Worm (Caenorhabditis elegans): ENCODE measurements around the gene wdr-46.

DNA sequence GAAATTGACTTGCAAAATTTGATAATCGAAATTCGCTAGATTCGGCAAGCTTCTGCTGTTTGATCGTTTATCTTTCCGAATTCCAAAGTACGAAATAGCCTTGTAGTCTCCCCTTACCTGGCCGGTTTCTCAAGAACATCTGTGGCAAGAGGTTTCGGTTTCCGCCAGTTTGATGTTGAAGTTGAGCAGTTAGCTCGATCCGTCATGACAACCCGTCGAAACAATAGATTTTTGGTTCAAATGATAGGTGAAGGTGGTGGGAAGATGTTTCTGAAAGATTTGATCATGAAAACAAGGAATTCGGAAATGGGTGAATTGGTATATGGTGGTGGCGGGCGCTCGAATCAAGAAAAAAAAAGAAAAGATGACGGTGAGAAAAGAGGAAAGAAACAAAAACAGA, 26.4 kb downstream of the wdr-46 start, which contains the start of gene acs-20:
- TF ChIP-seq nhr-76 (tag; optimal IDR thresholded peaks at IDR 0.05): no peak
- no peak for TF ChIP-seq ceh-82 (tag; optimal IDR thresholded peaks at IDR 0.05)
- TF ChIP-seq alr-1 (tag; optimal IDR thresholded peaks at IDR 0.05; ENCODE audit: borderline replicate concordance): no peak
- TF ChIP-seq egl-27 (tag; optimal IDR thresholded peaks at IDR 0.05): no peak
- no peak for TF ChIP-seq snu-23 (GFP tag; optimal IDR thresholded peaks at IDR 0.05)
- no peak for TF ChIP-seq lir-3 (tag; optimal IDR thresholded peaks at IDR 0.05; ENCODE audit: poor library complexity)
- TF ChIP-seq nhr-85 (tag): no peak
- TF ChIP-seq ztf-11 (tag; optimal IDR thresholded peaks at IDR 0.05): no peak
- no peak for TF ChIP-seq mdl-1 (tag; optimal IDR thresholded peaks at IDR 0.05)

Measured in whole organism, L1 larva.